Fruit fly (Drosophila melanogaster): ENCODE measurements around the gene CG7376.
A peak's percentile ranks its signal among the peaks of the same experiment; 100 is the strongest.

CG7376 gene

DNA sequence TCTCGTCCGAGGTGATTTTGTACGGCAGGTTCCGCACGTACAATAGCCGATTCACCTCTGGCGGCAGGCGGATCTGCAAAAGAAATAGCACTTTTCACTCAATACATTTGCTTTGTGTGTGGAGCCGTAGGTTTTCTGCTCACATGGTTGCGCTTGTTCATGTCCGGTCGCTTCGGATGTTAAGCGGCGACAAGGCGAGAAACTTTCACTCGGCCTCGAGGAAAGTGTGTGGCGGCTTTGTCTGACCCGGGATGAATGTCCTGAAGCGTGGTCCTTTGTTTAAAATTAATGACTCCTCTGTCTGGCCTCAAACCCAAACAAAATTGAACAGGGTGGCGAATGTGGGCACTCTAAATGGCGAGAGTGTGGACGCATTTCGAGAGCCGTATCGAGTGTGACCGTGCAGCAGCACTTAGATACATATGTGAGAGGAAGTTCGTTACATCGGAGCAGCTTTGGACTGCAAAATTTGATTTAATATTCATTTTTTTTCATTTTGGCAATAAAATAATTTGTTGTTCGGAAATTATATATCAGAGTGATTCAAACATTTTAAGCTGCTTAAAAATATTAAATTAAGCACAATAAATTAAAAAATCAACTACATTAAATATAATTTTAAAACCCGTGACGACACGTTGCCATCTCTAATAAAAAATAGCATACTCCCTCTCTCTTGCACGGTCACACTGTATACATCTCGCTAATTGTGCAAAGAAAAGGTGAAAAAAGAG lies 18.9 kb downstream of the CG7376 start, which contains the start of the genes Sf3b6 and Tnpo (continued):
- TF ChIP-seq CG11093 (GFP tag; IDR thresholded peaks at IDR 0.05) (peak; percentile 59; the same call in 2 of the 3 replicates), Oaz (GFP tag; IDR thresholded peaks at IDR 0.05) (peak; percentile 63; the same call in 1 of the 2 replicates), slou (GFP tag; optimal IDR thresholded peaks at IDR 0.05) (peak; percentile 82), croc (GFP tag; conservative IDR thresholded peaks at IDR 0.05) (peak; percentile 73), Vsx1 (GFP tag; optimal IDR thresholded peaks at IDR 0.05) (no peak), CG2120 (GFP tag; optimal IDR thresholded peaks at IDR 0.05) (peak; percentile 91), dpn (GFP tag; optimal IDR thresholded peaks at IDR 0.05) (peak; percentile 76 to 84), Lpt (GFP tag; optimal IDR thresholded peaks at IDR 0.05) (no peak), CG16813 (GFP tag; IDR thresholded peaks at IDR 0.05; ENCODE audit: partially characterized antibody) (peak; percentile 63), H2.0 (GFP tag; IDR thresholded peaks at IDR 0.05) (peak; percentile 66; the same call in 1 of the 2 replicates), Myb (GFP tag; optimal IDR thresholded peaks at IDR 0.05) (peak; percentile 60), CG1832 (GFP tag; optimal IDR thresholded peaks at IDR 0.05) (no peak), usp (GFP tag; optimal IDR thresholded peaks at IDR 0.05) (no peak), Dip2 (GFP tag; IDR thresholded peaks at IDR 0.05) (no peak), cwo (GFP tag; optimal IDR thresholded peaks at IDR 0.05) (peak; percentile 68), CG8290 (GFP tag; optimal IDR thresholded peaks at IDR 0.05) (peak; percentile 79), CG8290 (tag; optimal IDR thresholded peaks at IDR 0.05) (peak in 1 of 2 experiments; percentile 66), gfzf (GFP tag; optimal IDR thresholded peaks at IDR 0.05) (peak; percentile 79), lov (optimal IDR thresholded peaks at IDR 0.05) (no peak), lov (GFP tag; IDR thresholded peaks at IDR 0.05) (peak; percentile 56; the same call in 1 of the 3 replicates), dysf (GFP tag; IDR thresholded peaks at IDR 0.05) (peak; percentile 89), wdn (GFP tag; IDR thresholded peaks at IDR 0.05) (peak; percentile 67), exex (tag; optimal IDR thresholded peaks at IDR 0.05) (no peak), CG1792 (GFP tag; optimal IDR thresholded peaks at IDR 0.05) (peak; percentile 38), CG10979 (tag; optimal IDR thresholded peaks at IDR 0.05) (peak; percentile 71), mld (GFP tag; IDR thresholded peaks at IDR 0.05; ENCODE audit: partially characterized antibody) (0 out of 3 replicates have a peak, but pooled peaks have one; percentile 12), CG3838 (GFP tag; optimal IDR thresholded peaks at IDR 0.05) (peak; percentile 31), ken (GFP tag; IDR thresholded peaks at IDR 0.05) (peak; percentile 85), Neu2 (GFP tag; optimal IDR thresholded peaks at IDR 0.05; ENCODE audit: borderline replicate concordance) (no peak), CG17359 (tag; optimal IDR thresholded peaks at IDR 0.05) (no peak), BEAF-32 (GFP tag; optimal IDR thresholded peaks at IDR 0.05) (peak; percentile 89), CG3726 (GFP tag; IDR thresholded peaks at IDR 0.05) (peak; percentile 57; the same call in 1 of the 3 replicates), Eip74EF (GFP tag; optimal IDR thresholded peaks at IDR 0.05) (no peak), HLHmδ (GFP tag; optimal IDR thresholded peaks at IDR 0.05) (peak; percentile 16), tll (GFP tag; optimal IDR thresholded peaks at IDR 0.05) (peak; percentile 43 to 78), CG3847 (GFP tag; IDR thresholded peaks at IDR 0.05) (peak; percentile 90), tgo (GFP tag; IDR thresholded peaks at IDR 0.05) (peak; percentile 86), sug (tag; optimal IDR thresholded peaks at IDR 0.05) (peak; percentile 85), psq (GFP tag; optimal IDR thresholded peaks at IDR 0.05) (peak; percentile 58), tio (GFP tag; optimal IDR thresholded peaks at IDR 0.05) (peak; percentile 84), Dref (GFP tag; IDR thresholded peaks at IDR 0.05) (peak; percentile 41; the same call in 1 of the 2 replicates), CG1024 (GFP tag; IDR thresholded peaks at IDR 0.05) (peak; percentile 41; the same call in 1 of the 2 replicates), CG18476 (GFP tag; optimal IDR thresholded peaks at IDR 0.05) (peak; percentile 67), CG3281 (GFP tag; optimal IDR thresholded peaks at IDR 0.05) (no peak), Ssrp (tag; optimal IDR thresholded peaks at IDR 0.05) (peak; percentile 87), ems (GFP tag; optimal IDR thresholded peaks at IDR 0.05) (peak; percentile 63), E2f1 (GFP tag; IDR thresholded peaks at IDR 0.05) (peak; percentile 79), CTCF (GFP tag; optimal IDR thresholded peaks at IDR 0.05) (no peak), CG4820 (GFP tag; optimal IDR thresholded peaks at IDR 0.05) (peak; percentile 80), CG7372 (GFP tag; IDR thresholded peaks at IDR 0.05) (peak; percentile 80)
